Worm (Caenorhabditis elegans): Measurements from ENCODE around the gene cyp-33E3.

- TF ChIP-seq nhr-76 (tag; optimal IDR thresholded peaks at IDR 0.05) (no peak), egl-27 (tag; optimal IDR thresholded peaks at IDR 0.05) (no peak), ztf-11 (tag; optimal IDR thresholded peaks at IDR 0.05) (no peak), nhr-67 (tag; optimal IDR thresholded peaks at IDR 0.05) (no peak), snpc-4 (tag; optimal IDR thresholded peaks at IDR 0.05) (no peak), skn-1 (tag; optimal IDR thresholded peaks at IDR 0.05) (no peak)
Measured at ce11 chrIV:8651835-8652234, 37.0 kb downstream of the cyp-33E3 start, which contains the start of gene C49C8.8.
